Fruit fly (Drosophila melanogaster): ENCODE measurements around the gene shps.

The shps gene

dm6 chr3R:24260041-24260379 is 19.4 kb upstream of the shps start:
- TF ChIP-seq tj (GFP tag; optimal IDR thresholded peaks at IDR 0.05) (peak; percentile 32), cic (GFP tag; optimal IDR thresholded peaks at IDR 0.05) (no peak), CG14711 (tag; optimal IDR thresholded peaks at IDR 0.05) (no peak), CG7045 (GFP tag; optimal IDR thresholded peaks at IDR 0.05) (no peak), pad (GFP tag; optimal IDR thresholded peaks at IDR 0.05) (peak; percentile 90), Clk (GFP tag; optimal IDR thresholded peaks at IDR 0.05) (no peak), Hr96 (GFP tag; optimal IDR thresholded peaks at IDR 0.05) (no peak), CG11617 (GFP tag; optimal IDR thresholded peaks at IDR 0.05) (peak; percentile 35), CG7101 (tag; optimal IDR thresholded peaks at IDR 0.05) (no peak), CG5204 (GFP tag; optimal IDR thresholded peaks at IDR 0.05) (no peak), CG1620 (GFP tag; optimal IDR thresholded peaks at IDR 0.05) (no peak), CG12768 (GFP tag; optimal IDR thresholded peaks at IDR 0.05) (no peak), ovo (GFP tag; optimal IDR thresholded peaks at IDR 0.05) (no peak), toe (GFP tag; optimal IDR thresholded peaks at IDR 0.05) (no peak), Mnt (GFP tag; optimal IDR thresholded peaks at IDR 0.05) (no peak), cnc (optimal IDR thresholded peaks at IDR 0.05) (no peak), CG33017 (tag; optimal IDR thresholded peaks at IDR 0.05) (no peak), bab1 (GFP tag; optimal IDR thresholded peaks at IDR 0.05) (no peak), Crg-1 (GFP tag; optimal IDR thresholded peaks at IDR 0.05) (peak; percentile 4), kay (GFP tag; ENCODE audit: borderline replicate concordance) (peak; percentile 69)

dm6 chr3R:24260411-24260810 is 19.0 kb upstream of the shps start:
- no peak for TF ChIP-seq pad (GFP tag; optimal IDR thresholded peaks at IDR 0.05)
- no peak for TF ChIP-seq cnc (optimal IDR thresholded peaks at IDR 0.05)
- no peak for TF ChIP-seq tj (GFP tag; optimal IDR thresholded peaks at IDR 0.05)
- TF ChIP-seq CG33017 (tag; optimal IDR thresholded peaks at IDR 0.05), result no peak
- no peak for TF ChIP-seq CG5204 (GFP tag; optimal IDR thresholded peaks at IDR 0.05)
- no peak for TF ChIP-seq CG1620 (GFP tag; optimal IDR thresholded peaks at IDR 0.05)
- TF ChIP-seq ovo (GFP tag; optimal IDR thresholded peaks at IDR 0.05), result no peak
- peak; percentile 97 for TF ChIP-seq kay (GFP tag; ENCODE audit: borderline replicate concordance)
- TF ChIP-seq CG11617 (GFP tag; optimal IDR thresholded peaks at IDR 0.05), result no peak

- TF ChIP-seq bab1 (GFP tag; optimal IDR thresholded peaks at IDR 0.05) (no peak), Clk (GFP tag; optimal IDR thresholded peaks at IDR 0.05) (no peak), CG14711 (tag; optimal IDR thresholded peaks at IDR 0.05) (no peak), cnc (optimal IDR thresholded peaks at IDR 0.05) (no peak), ovo (GFP tag; optimal IDR thresholded peaks at IDR 0.05) (no peak), CG12768 (GFP tag; optimal IDR thresholded peaks at IDR 0.05) (no peak), CG7101 (tag; optimal IDR thresholded peaks at IDR 0.05) (no peak), kay (GFP tag; ENCODE audit: borderline replicate concordance) (no peak), pad (GFP tag; optimal IDR thresholded peaks at IDR 0.05) (no peak), Hr96 (GFP tag; optimal IDR thresholded peaks at IDR 0.05) (no peak), cic (GFP tag; optimal IDR thresholded peaks at IDR 0.05) (no peak), Mnt (GFP tag; optimal IDR thresholded peaks at IDR 0.05) (no peak), CG1620 (GFP tag; optimal IDR thresholded peaks at IDR 0.05) (no peak)
These were observed 17.9 kb upstream of the shps start for dm6 chr3R:24261380-24262021.

dm6 chr3R:24262923-24263322 is 16.4 kb upstream of the shps start:
- TF ChIP-seq CG5204 (GFP tag; optimal IDR thresholded peaks at IDR 0.05) (no peak), toe (GFP tag; optimal IDR thresholded peaks at IDR 0.05) (no peak), Mnt (GFP tag; optimal IDR thresholded peaks at IDR 0.05) (no peak), CG11617 (GFP tag; optimal IDR thresholded peaks at IDR 0.05) (no peak), pad (GFP tag; optimal IDR thresholded peaks at IDR 0.05) (no peak), CG7101 (tag; optimal IDR thresholded peaks at IDR 0.05) (no peak), CG33017 (tag; optimal IDR thresholded peaks at IDR 0.05) (no peak)

dm6 chr3R:24263588-24264413 is 15.6 kb upstream of the shps start:
- TF ChIP-seq toe (GFP tag; optimal IDR thresholded peaks at IDR 0.05), result peak; percentile 37
- TF ChIP-seq CG33017 (tag; optimal IDR thresholded peaks at IDR 0.05), result peak; percentile 17
- TF ChIP-seq Mnt (GFP tag; optimal IDR thresholded peaks at IDR 0.05), result no peak

dm6 chr3R:24264414-24265363 is 14.7 kb upstream of the shps start:
- TF ChIP-seq CG5204 (GFP tag; optimal IDR thresholded peaks at IDR 0.05), result no peak
- TF ChIP-seq CG11617 (GFP tag; optimal IDR thresholded peaks at IDR 0.05), result peak; percentile 4
- TF ChIP-seq cic (GFP tag; optimal IDR thresholded peaks at IDR 0.05), result peak; percentile 81
- no peak for TF ChIP-seq CG14711 (tag; optimal IDR thresholded peaks at IDR 0.05)
- TF ChIP-seq Hr96 (GFP tag; optimal IDR thresholded peaks at IDR 0.05), result no peak
- peak; percentile 31 for TF ChIP-seq CG12768 (GFP tag; optimal IDR thresholded peaks at IDR 0.05)
- TF ChIP-seq ovo (GFP tag; optimal IDR thresholded peaks at IDR 0.05), result peak; percentile 13
- TF ChIP-seq Clk (GFP tag; optimal IDR thresholded peaks at IDR 0.05), result no peak
- peak; percentile 32 for TF ChIP-seq CG7045 (GFP tag; optimal IDR thresholded peaks at IDR 0.05)
- peak; percentile 40 for TF ChIP-seq kay (GFP tag; ENCODE audit: borderline replicate concordance)
- TF ChIP-seq tj (GFP tag; optimal IDR thresholded peaks at IDR 0.05), result peak; percentile 58
- peak; percentile 72 for TF ChIP-seq pad (GFP tag; optimal IDR thresholded peaks at IDR 0.05)
- TF ChIP-seq toe (GFP tag; optimal IDR thresholded peaks at IDR 0.05), result peak; percentile 24
- no peak for TF ChIP-seq CG7101 (tag; optimal IDR thresholded peaks at IDR 0.05)
- peak; percentile 32 for TF ChIP-seq Crg-1 (GFP tag; optimal IDR thresholded peaks at IDR 0.05)

Data from whole organism, adult.